Worm (Caenorhabditis elegans) whole organism, midembryonic: Measurements from ENCODE around the gene trpp-4.

ENCODE experiments used
- T22C8.4 ChIP-seq: fragments of 200-800 bp; sonication (Bioruptor generic); IDR thresholded peaks from 2 replicates; pipeline ENCODE4 v1.3.6; 2022; ENCODE audit warnings: missing genetic modification characterization, missing compliant biosample characterization
- cog-1 ChIP-seq: sonication (generic microtip); optimal IDR thresholded peaks from 2 replicates; lab custom pipeline; 2016; ENCODE audit warnings: missing genetic modification characterization, missing compliant biosample characterization
- flt-1 ChIP-seq: fragments of 200-800 bp; sonication (Bioruptor generic); IDR thresholded peaks from 2 replicates; pipeline ENCODE4 v1.3.6; 2022; ENCODE audit warnings: missing genetic modification characterization, missing compliant biosample characterization
- klf-2 ChIP-seq: fragments of 200-800 bp; sonication (Bioruptor generic); conservative IDR thresholded peaks from 2 replicates; pipeline ENCODE4 v1.3.6; 2022; ENCODE audit warnings: missing genetic modification reagents, missing genetic modification characterization, missing compliant biosample characterization
- med-1 ChIP-seq: sonication (generic microtip); optimal IDR thresholded peaks from 2 replicates; lab custom pipeline; 2017; ENCODE audit warnings: missing genetic modification characterization, mild to moderate bottlenecking, missing compliant biosample characterization, antibody characterized with exemption, missing genetic modification reagents; ENCODE audit not compliant: insufficient read depth
- ref-1 ChIP-seq: fragments of 200-800 bp; sonication (Bioruptor generic); conservative IDR thresholded peaks from 2 replicates; pipeline ENCODE4 v1.3.6; 2022; ENCODE audit warnings: missing genetic modification reagents, missing genetic modification characterization, missing compliant biosample characterization
- tab-1 ChIP-seq: fragments of 200-800 bp; sonication (Bioruptor generic); IDR thresholded peaks from 2 replicates; pipeline ENCODE4 v1.3.6; 2022; ENCODE audit warnings: missing genetic modification characterization, missing compliant biosample characterization
- ztf-23 ChIP-seq: fragments of 200-800 bp; sonication (Bioruptor generic); IDR thresholded peaks from 2 replicates; pipeline ENCODE4 v1.3.6; 2022; ENCODE audit warnings: missing genetic modification reagents, missing genetic modification characterization, missing compliant biosample characterization
- ztf-29 ChIP-seq: fragments of 200-800 bp; sonication (Bioruptor generic); IDR thresholded peaks from 2 replicates; pipeline ENCODE4 v1.3.6; 2022; ENCODE audit warnings: missing genetic modification reagents, missing genetic modification characterization, missing compliant biosample characterization

trpp-4 gene

ce11 chrV:9399886-9400373 is at the start of gene trpp-4:
Gene trpp-4 (plus strand): TSS chrV:9400327.
- TF ChIP-seq ztf-29 (GFP tag; lab: Robert Waterston, UW) = no peak
- no peak for TF ChIP-seq flt-1
- TF ChIP-seq ref-1 = no peak
- no peak for TF ChIP-seq cog-1 (tag; lab: Kevin White, UChicago)
- no peak for TF ChIP-seq T22C8.4
- TF ChIP-seq med-1 (GFP tag; lab: Kevin White, UChicago) = no peak
- TF ChIP-seq ztf-23 (GFP tag; lab: Robert Waterston, UW) = no peak
- TF ChIP-seq klf-2 (GFP tag; lab: Robert Waterston, UW) = no peak
- no peak for TF ChIP-seq tab-1

ce11 chrV:9352947-9353346 is 47.2 kb upstream of the trpp-4 start, which contains the start of gene srx-46:
Gene srx-46 (plus strand): TSS chrV:9353247.
- no peak for TF ChIP-seq ztf-29 (GFP tag; lab: Robert Waterston, UW)
- no peak for TF ChIP-seq klf-2 (GFP tag; lab: Robert Waterston, UW)
- no peak for TF ChIP-seq ref-1

ce11 chrV:9355371-9355770 is 44.8 kb upstream of the trpp-4 start, which contains the start of gene ttr-40:
Gene ttr-40 (minus strand): TSS chrV:9355471.
- no peak for TF ChIP-seq flt-1
- TF ChIP-seq med-1 (GFP tag; lab: Kevin White, UChicago) = no peak
- no peak for TF ChIP-seq tab-1
- no peak for TF ChIP-seq ztf-29 (GFP tag; lab: Robert Waterston, UW)
- no peak for TF ChIP-seq ref-1

ce11 chrV:9356345-9356744 is 43.8 kb upstream of the trpp-4 start, which contains the start of gene ttr-49:
Gene ttr-49 (minus strand): TSS chrV:9356515.
- TF ChIP-seq flt-1 = no peak
- no peak for TF ChIP-seq T22C8.4
- no peak for TF ChIP-seq ztf-23 (GFP tag; lab: Robert Waterston, UW)
- no peak for TF ChIP-seq tab-1
- no peak for TF ChIP-seq cog-1 (tag; lab: Kevin White, UChicago)
- no peak for TF ChIP-seq ref-1
- TF ChIP-seq ztf-29 (GFP tag; lab: Robert Waterston, UW) = no peak

- TF ChIP-seq flt-1 (no peak), med-1 (GFP tag; lab: Kevin White, UChicago) (no peak), ztf-29 (GFP tag; lab: Robert Waterston, UW) (no peak)
Measured at ce11 chrV:9359674-9360073, 40.5 kb upstream of the trpp-4 start, which contains the start of gene gpa-3. Gene gpa-3 (minus strand): TSS chrV:9359774.

- no peak for TF ChIP-seq med-1 (GFP tag; lab: Kevin White, UChicago)
- TF ChIP-seq flt-1 = no peak
- TF ChIP-seq T22C8.4 = no peak
- TF ChIP-seq ztf-29 (GFP tag; lab: Robert Waterston, UW) = no peak
- no peak for TF ChIP-seq klf-2 (GFP tag; lab: Robert Waterston, UW)
- no peak for TF ChIP-seq cog-1 (tag; lab: Kevin White, UChicago)
- no peak for TF ChIP-seq ztf-23 (GFP tag; lab: Robert Waterston, UW)
- TF ChIP-seq tab-1 = no peak
- no peak for TF ChIP-seq ref-1
Measured at ce11 chrV:9370986-9371385, 29.1 kb upstream of the trpp-4 start, which contains the start of gene E02C12.6. Gene E02C12.6 (minus strand): TSS chrV:9371086.

ce11 chrV:9373473-9373872 is 26.7 kb upstream of the trpp-4 start, which contains the start of gene E02C12.8:
Gene E02C12.8 (minus strand): TSS chrV:9373613.
- TF ChIP-seq ref-1 (no peak), med-1 (GFP tag; lab: Kevin White, UChicago) (no peak), ztf-29 (GFP tag; lab: Robert Waterston, UW) (no peak), tab-1 (no peak), flt-1 (no peak), ztf-23 (GFP tag; lab: Robert Waterston, UW) (no peak), T22C8.4 (no peak), cog-1 (tag; lab: Kevin White, UChicago) (no peak), klf-2 (GFP tag; lab: Robert Waterston, UW) (no peak)

ce11 chrV:9375378-9375777 is 24.7 kb upstream of the trpp-4 start, which contains the start of gene E02C12.9:
Gene E02C12.9 (minus strand): TSS chrV:9375478.
- TF ChIP-seq flt-1 = no peak
- no peak for TF ChIP-seq ref-1
- no peak for TF ChIP-seq tab-1
- no peak for TF ChIP-seq ztf-29 (GFP tag; lab: Robert Waterston, UW)
- no peak for TF ChIP-seq klf-2 (GFP tag; lab: Robert Waterston, UW)
- no peak for TF ChIP-seq cog-1 (tag; lab: Kevin White, UChicago)
- no peak for TF ChIP-seq ztf-23 (GFP tag; lab: Robert Waterston, UW)

ce11 chrV:9376417-9376816 is 23.7 kb upstream of the trpp-4 start, which contains the start of gene E02C12.19:
Gene E02C12.19 (minus strand): TSS chrV:9376517.
- TF ChIP-seq med-1 (GFP tag; lab: Kevin White, UChicago) = no peak
- no peak for TF ChIP-seq klf-2 (GFP tag; lab: Robert Waterston, UW)
- TF ChIP-seq ref-1 = no peak
- TF ChIP-seq flt-1 = no peak
- no peak for TF ChIP-seq ztf-23 (GFP tag; lab: Robert Waterston, UW)
- TF ChIP-seq T22C8.4 = no peak
- no peak for TF ChIP-seq ztf-29 (GFP tag; lab: Robert Waterston, UW)
- no peak for TF ChIP-seq cog-1 (tag; lab: Kevin White, UChicago)
- TF ChIP-seq tab-1 = no peak

- TF ChIP-seq med-1 (GFP tag; lab: Kevin White, UChicago) (no peak), ztf-29 (GFP tag; lab: Robert Waterston, UW) (no peak), T22C8.4 (no peak), ref-1 (no peak), tab-1 (no peak), flt-1 (no peak), ztf-23 (GFP tag; lab: Robert Waterston, UW) (no peak), cog-1 (tag; lab: Kevin White, UChicago) (no peak)
Measured at ce11 chrV:9378335-9378734, 21.8 kb upstream of the trpp-4 start, which contains the start of gene E02C12.10. Gene E02C12.10 (minus strand): TSS chrV:9378409.
